Worm (Caenorhabditis elegans): Measurements from ENCODE around the gene rol-8.

DNA sequence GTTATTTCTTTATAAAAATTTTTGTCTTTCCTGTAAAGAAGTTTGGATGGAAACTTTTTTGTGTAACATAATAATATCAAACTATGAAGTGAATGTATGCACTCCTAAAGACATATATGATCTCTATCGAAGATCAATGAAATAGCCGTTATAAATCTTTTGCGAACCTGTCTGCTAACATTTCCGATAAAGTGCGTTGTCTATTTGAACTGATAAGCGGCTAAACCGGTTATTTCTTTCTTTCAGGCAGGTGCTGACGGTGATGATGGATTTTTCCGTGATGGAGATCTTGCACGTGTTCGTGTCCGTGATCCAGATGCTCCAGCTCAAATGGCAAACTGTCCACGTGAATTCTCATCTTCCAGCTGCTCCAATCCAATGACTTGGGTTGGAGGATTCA lies 12.4 kb upstream of the rol-8 start:
- TF ChIP-seq ama-1 (optimal IDR thresholded peaks at IDR 0.05), result no peak
- TF ChIP-seq pes-1 (GFP tag; IDR thresholded peaks at IDR 0.05), result no peak
- no peak for TF ChIP-seq sea-1 (GFP tag; conservative IDR thresholded peaks at IDR 0.05)
